Fruit fly (Drosophila melanogaster) whole organism, embryonic: ENCODE measurements around the gene CG33203.

Experiments
- Aef1 ChIP-seq: fragments of 200-800 bp; sonication (Bioruptor generic); IDR thresholded peaks from 3 replicates; pipeline ENCODE4 v1.3.6; 2022; ENCODE audit warnings: missing biosample characterization, missing genetic modification characterization
- CG10979 ChIP-seq: fragments of 200-800 bp; sonication (Bioruptor generic); optimal IDR thresholded peaks from 2 replicates; lab custom pipeline; 2018; ENCODE audit warnings: missing biosample characterization, mild to moderate bottlenecking, missing genetic modification characterization, moderate library complexity
- CG12104 ChIP-seq: fragments of 200-800 bp; sonication (Bioruptor generic); optimal IDR thresholded peaks from 3 replicates; lab custom pipeline; 2016; ENCODE audit warnings: missing biosample characterization, missing genetic modification characterization
- CG12155 ChIP-seq: fragments of 200-800 bp; sonication (Bioruptor generic); optimal IDR thresholded peaks from 3 replicates; lab custom pipeline; 2016; ENCODE audit warnings: missing biosample characterization, missing genetic modification characterization
- CG12236 ChIP-seq: fragments of 200-800 bp; sonication (Bioruptor generic); optimal IDR thresholded peaks from 2 replicates; lab custom pipeline; 2016; ENCODE audit warnings: missing biosample characterization, missing genetic modification characterization
- CG12299 ChIP-seq: fragments of 200-800 bp; sonication (Bioruptor generic); optimal IDR thresholded peaks from 2 replicates; lab custom pipeline; 2018; ENCODE audit warnings: missing biosample characterization, mild to moderate bottlenecking, missing genetic modification characterization
- CG14014 ChIP-seq: fragments of 200-800 bp; sonication (Bioruptor generic); IDR thresholded peaks from 2 replicates; pipeline ENCODE4 v1.3.6; 2022; ENCODE audit warnings: missing biosample characterization, missing genetic modification characterization
- CG1529 ChIP-seq: fragments of 200-800 bp; sonication (Bioruptor generic); optimal IDR thresholded peaks from 3 replicates; lab custom pipeline; 2018; ENCODE audit warnings: missing biosample characterization, missing genetic modification characterization
- CG17912 ChIP-seq: fragments of 200-800 bp; sonication (Bioruptor generic); optimal IDR thresholded peaks from 2 replicates; lab custom pipeline; 2018; ENCODE audit warnings: missing biosample characterization, mild to moderate bottlenecking, missing genetic modification characterization
- CG18476 ChIP-seq: fragments of 200-800 bp; sonication (Bioruptor generic); optimal IDR thresholded peaks from 2 replicates; lab custom pipeline; 2016; ENCODE audit warnings: missing biosample characterization, mild to moderate bottlenecking, missing genetic modification characterization
- CG18599 ChIP-seq: fragments of 200-800 bp; sonication (Bioruptor generic); optimal IDR thresholded peaks from 3 replicates; lab custom pipeline; 2017; ENCODE audit warnings: missing biosample characterization, missing genetic modification characterization, mild to moderate bottlenecking, moderate library complexity, missing genetic modification reagents
- CG2120 ChIP-seq: fragments of 200-800 bp; sonication (Bioruptor generic); optimal IDR thresholded peaks from 3 replicates; lab custom pipeline; 2016; ENCODE audit warnings: missing biosample characterization, missing genetic modification characterization
- CG4360 ChIP-seq: fragments of 200-800 bp; sonication (Bioruptor generic); IDR thresholded peaks from 2 replicates; pipeline ENCODE4 v1.3.6; 2022; ENCODE audit warnings: missing biosample characterization, missing genetic modification characterization
- CG4617 ChIP-seq: fragments of 200-800 bp; sonication (Bioruptor generic); optimal IDR thresholded peaks from 3 replicates; lab custom pipeline; 2016; ENCODE audit warnings: missing biosample characterization, missing genetic modification characterization, borderline replicate concordance
- CG6683 ChIP-seq: fragments of 200-800 bp; sonication (Bioruptor generic); optimal IDR thresholded peaks from 2 replicates; lab custom pipeline; 2017; ENCODE audit warnings: missing biosample characterization, mild to moderate bottlenecking, missing genetic modification characterization, missing genetic modification reagents
- CG6765 ChIP-seq: fragments of 200-800 bp; sonication (Bioruptor generic); optimal IDR thresholded peaks from 3 replicates; lab custom pipeline; 2017; ENCODE audit warnings: missing biosample characterization, mild to moderate bottlenecking, missing genetic modification characterization
- CG7745 ChIP-seq: fragments of 200-800 bp; sonication (Bioruptor generic); optimal IDR thresholded peaks from 2 replicates; lab custom pipeline; 2018; ENCODE audit warnings: missing biosample characterization, mild to moderate bottlenecking, missing genetic modification characterization, moderate library complexity
- CG9609 ChIP-seq: fragments of 200-800 bp; sonication (Bioruptor generic); optimal IDR thresholded peaks from 3 replicates; lab custom pipeline; 2016; ENCODE audit warnings: missing biosample characterization, missing genetic modification characterization
- Fer1 ChIP-seq: fragments of 200-800 bp; sonication (Bioruptor generic); optimal IDR thresholded peaks from 2 replicates; lab custom pipeline; 2017; ENCODE audit warnings: missing biosample characterization, mild to moderate bottlenecking, missing genetic modification characterization
- HmgD ChIP-seq: fragments of 200-800 bp; sonication (Bioruptor generic); optimal IDR thresholded peaks from 3 replicates; lab custom pipeline; 2016; ENCODE audit warnings: missing biosample characterization, missing genetic modification characterization
- HmgZ ChIP-seq: fragments of 200-800 bp; sonication (Bioruptor generic); optimal IDR thresholded peaks from 2 replicates; lab custom pipeline; 2018; ENCODE audit warnings: missing biosample characterization, mild to moderate bottlenecking, missing genetic modification characterization
- Mad ChIP-seq: fragments of 200-800 bp; sonication (Bioruptor generic); optimal IDR thresholded peaks from 2 replicates; lab custom pipeline; 2016; ENCODE audit warnings: missing biosample characterization, missing genetic modification characterization
- abd-A ChIP-seq: fragments of 200-800 bp; sonication (Bioruptor generic); optimal IDR thresholded peaks from 3 replicates; lab custom pipeline; 2019; ENCODE audit warnings: missing biosample characterization, mild to moderate bottlenecking, missing genetic modification characterization, moderate library complexity
- al ChIP-seq: fragments of 200-800 bp; sonication (Bioruptor generic); IDR thresholded peaks from 2 replicates; pipeline ENCODE4 v1.3.6; 2022; ENCODE audit warnings: missing biosample characterization, missing genetic modification characterization
- aop ChIP-seq: fragments of 200-800 bp; sonication (Bioruptor generic); IDR thresholded peaks from 2 replicates; pipeline ENCODE4 v1.3.6; 2022; ENCODE audit warnings: missing biosample characterization, missing genetic modification characterization
- ase ChIP-seq: fragments of 200-800 bp; sonication (Bioruptor generic); IDR thresholded peaks from 3 replicates; pipeline ENCODE4 v1.3.6; 2022; ENCODE audit warnings: missing biosample characterization, missing genetic modification characterization
- da ChIP-seq: fragments of 200-800 bp; sonication (Bioruptor generic); optimal IDR thresholded peaks from 2 replicates; lab custom pipeline; 2016; ENCODE audit warnings: missing biosample characterization, missing genetic modification characterization
- dan ChIP-seq: fragments of 200-800 bp; sonication (Bioruptor generic); IDR thresholded peaks from 2 replicates; pipeline ENCODE4 v1.3.6; 2022; ENCODE audit warnings: missing biosample characterization, missing genetic modification characterization
- eve ChIP-seq, 2 experiments: fragments of >200 bp; optimal IDR thresholded peaks; 2 replicates each; lab custom pipeline; 2017; ENCODE audit warnings: missing biosample characterization in 2 of 2, missing genetic modification characterization in 2 of 2
- fd102C ChIP-seq: fragments of 200-800 bp; sonication (Bioruptor generic); optimal IDR thresholded peaks from 2 replicates; lab custom pipeline; 2018; ENCODE audit warnings: missing biosample characterization, mild to moderate bottlenecking, missing genetic modification characterization, moderate library complexity
- fd64A ChIP-seq: fragments of 200-800 bp; sonication (Bioruptor generic); optimal IDR thresholded peaks from 3 replicates; lab custom pipeline; 2018; ENCODE audit warnings: missing biosample characterization, mild to moderate bottlenecking, missing genetic modification characterization
- fu2 ChIP-seq: fragments of 200-800 bp; sonication (Bioruptor generic); optimal IDR thresholded peaks from 2 replicates; lab custom pipeline; 2016; ENCODE audit warnings: missing biosample characterization, missing genetic modification characterization
- gsb ChIP-seq: fragments of 200-800 bp; sonication (Bioruptor generic); IDR thresholded peaks from 2 replicates; pipeline ENCODE4 v1.3.6; 2022; ENCODE audit warnings: missing biosample characterization, missing genetic modification characterization
- gsb-n ChIP-seq: fragments of 200-800 bp; sonication (Bioruptor generic); optimal IDR thresholded peaks from 3 replicates; lab custom pipeline; 2018; ENCODE audit warnings: missing biosample characterization, mild to moderate bottlenecking, missing genetic modification characterization
- h ChIP-seq: fragments of >200 bp; optimal IDR thresholded peaks from 2 replicates; lab custom pipeline; 2017
- lmd ChIP-seq: fragments of 200-800 bp; sonication (Bioruptor generic); IDR thresholded peaks from 2 replicates; pipeline ENCODE4 v1.3.6; 2022; ENCODE audit warnings: missing biosample characterization, missing genetic modification characterization
- lola ChIP-seq, 3 experiments: fragments of >200 bp in 2 of 3; fragments of 200-800 bp in 1 of 3; sonication (Bioruptor generic) in 1 of 3; optimal IDR thresholded peaks; 2 replicates each; lab custom pipeline; 2017 to 2019; ENCODE audit warnings: missing biosample characterization in 3 of 3, missing genetic modification characterization in 3 of 3, mild to moderate bottlenecking in 1 of 3, moderate library complexity in 1 of 3
- mirr ChIP-seq: fragments of 200-800 bp; sonication (Bioruptor generic); optimal IDR thresholded peaks from 3 replicates; lab custom pipeline; 2018; ENCODE audit warnings: missing biosample characterization, mild to moderate bottlenecking, missing genetic modification characterization
- nau ChIP-seq: fragments of 200-800 bp; sonication (Bioruptor generic); optimal IDR thresholded peaks from 3 replicates; lab custom pipeline; 2017; ENCODE audit warnings: missing biosample characterization, mild to moderate bottlenecking, missing genetic modification characterization, missing genetic modification reagents
- otp ChIP-seq: fragments of 200-800 bp; sonication (Bioruptor generic); IDR thresholded peaks from 3 replicates; pipeline ENCODE4, ENCODE4 v1.3.6; 2022; ENCODE audit warnings: missing biosample characterization, missing genetic modification characterization
- p53 ChIP-seq: fragments of 200-800 bp; sonication (Bioruptor generic); optimal IDR thresholded peaks from 2 replicates; lab custom pipeline; 2016; ENCODE audit warnings: missing biosample characterization, missing genetic modification characterization
- pb ChIP-seq: fragments of 200-800 bp; sonication (Bioruptor generic); optimal IDR thresholded peaks from 3 replicates; lab custom pipeline; 2016; ENCODE audit warnings: missing biosample characterization, missing genetic modification characterization
- rib ChIP-seq: fragments of 200-800 bp; sonication (Bioruptor generic); IDR thresholded peaks from 2 replicates; pipeline ENCODE4 v1.3.6; 2022; ENCODE audit warnings: missing biosample characterization, missing genetic modification characterization
- sc ChIP-seq, 3 experiments: fragments of >200 bp in 2 of 3; fragments of 200-800 bp in 1 of 3; sonication (Bioruptor generic) in 1 of 3; optimal IDR thresholded peaks; 2 replicates in 2 of 3; 3 replicates in 1 of 3; lab custom pipeline; 2017; ENCODE audit warnings: mild to moderate bottlenecking in 1 of 3, missing biosample characterization in 1 of 3, missing genetic modification characterization in 1 of 3, missing genetic modification reagents in 1 of 3
- sens ChIP-seq: fragments of 200-800 bp; sonication (Bioruptor generic); peaks from one replicate; lab custom pipeline; 2016; ENCODE audit warnings: missing biosample characterization, missing genetic modification characterization
- sima ChIP-seq: fragments of 200-800 bp; sonication (Bioruptor generic); optimal IDR thresholded peaks from 2 replicates; lab custom pipeline; 2016; ENCODE audit warnings: missing biosample characterization, missing genetic modification characterization
- tll ChIP-seq, 2 experiments: fragments of 200-800 bp in 1 of 2; fragments of >200 bp in 1 of 2; sonication (Bioruptor generic) in 1 of 2; optimal IDR thresholded peaks; 2 replicates each; lab custom pipeline; 2017 to 2019; ENCODE audit warnings: missing biosample characterization in 2 of 2, missing genetic modification characterization in 2 of 2, mild to moderate bottlenecking in 1 of 2, moderate library complexity in 1 of 2
- unc-4 ChIP-seq: fragments of 200-800 bp; sonication (Bioruptor generic); IDR thresholded peaks from 2 replicates; pipeline ENCODE4 v1.3.6; 2022; ENCODE audit warnings: missing biosample characterization, missing genetic modification characterization; ENCODE audit not compliant: partially characterized antibody
- usp ChIP-seq: fragments of >200 bp; optimal IDR thresholded peaks from 2 replicates; lab custom pipeline; 2017; ENCODE audit warnings: missing biosample characterization, missing genetic modification characterization
- zen2 ChIP-seq: fragments of 200-800 bp; sonication (Bioruptor generic); IDR thresholded peaks from 3 replicates; pipeline ENCODE4 v1.3.6; 2022; ENCODE audit warnings: missing biosample characterization, missing genetic modification characterization; ENCODE audit not compliant: partially characterized antibody
- zf30C ChIP-seq: fragments of 200-800 bp; sonication (Bioruptor generic); optimal IDR thresholded peaks from 3 replicates; lab custom pipeline; 2018; ENCODE audit warnings: missing biosample characterization, mild to moderate bottlenecking, missing genetic modification characterization

The CG33203 gene

DNA sequence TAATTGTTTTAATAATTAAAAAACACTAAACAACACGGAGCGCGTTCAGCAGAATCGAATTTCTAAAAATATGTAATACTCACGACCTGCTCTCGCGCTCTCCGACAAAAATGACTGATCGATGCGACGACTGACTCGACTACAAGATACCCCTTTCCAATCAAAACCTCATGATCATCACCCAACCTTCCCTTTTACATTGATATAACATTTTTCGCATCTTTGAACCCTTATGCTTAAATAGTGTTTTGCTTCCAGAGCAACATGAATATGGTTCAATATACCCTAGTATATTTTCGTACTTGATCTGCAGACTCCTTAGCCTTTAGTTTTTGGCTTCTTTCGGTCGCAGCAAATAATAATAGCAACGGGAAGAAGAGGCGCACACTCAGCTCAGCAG is 24.2 kb upstream of the CG33203 start (continued):
- TF ChIP-seq otp (GFP tag; lab: Robert Waterston, UW) = peak; percentile 72; the same call in 1 of the 3 replicates
- TF ChIP-seq CG4360 (GFP tag; lab: Robert Waterston, UW) = peak; percentile 24; the same call in 1 of the 2 replicates
- TF ChIP-seq CG6683 = no peak
- peak; percentile 73 for TF ChIP-seq CG14014 (GFP tag; lab: Robert Waterston, UW)
- TF ChIP-seq al (GFP tag; lab: Robert Waterston, UW) = peak; percentile 65; the same call in 1 of the 2 replicates
- TF ChIP-seq abd-A (tag; lab: Kevin White, UChicago) = no peak
- TF ChIP-seq zf30C (GFP tag; lab: Kevin White, UChicago) = no peak
- peak; percentile 33 for TF ChIP-seq CG4617
- TF ChIP-seq CG12104 (GFP tag; lab: Kevin White, UChicago) = no peak
- TF ChIP-seq sens (GFP tag; lab: Kevin White, UChicago) = peak; percentile 97
- peak; percentile 38 for TF ChIP-seq nau (GFP tag; lab: Kevin White, UChicago)
- TF ChIP-seq gsb = peak; percentile 62; the same call in 1 of the 2 replicates
- TF ChIP-seq CG9609 (GFP tag; lab: Kevin White, UChicago) = peak; percentile 61
- TF ChIP-seq gsb-n (tag; lab: Kevin White, UChicago) = no peak
- TF ChIP-seq CG18599 (GFP tag; lab: Kevin White, UChicago) = peak; percentile 40
- TF ChIP-seq CG10979 = peak; percentile 68
- TF ChIP-seq CG6765 (GFP tag; lab: Kevin White, UChicago) = peak; percentile 5
- TF ChIP-seq CG12236 (GFP tag; lab: Kevin White, UChicago) = peak; percentile 56
- TF ChIP-seq lmd (GFP tag; lab: Robert Waterston, UW) = peak; percentile 87
- TF ChIP-seq usp = no peak
- no peak for TF ChIP-seq tll (GFP tag; optimal IDR thresholded peaks at IDR 0.05; lab: Kevin White, UChicago)
- TF ChIP-seq rib (GFP tag; lab: Robert Waterston, UW) = peak; percentile 47; the same call in 1 of the 2 replicates
- TF ChIP-seq fd102C = no peak
- TF ChIP-seq pb (GFP tag; lab: Kevin White, UChicago) = peak; percentile 81
- TF ChIP-seq h (lab: Kevin White, UChicago) = no peak
- no peak for TF ChIP-seq aop (GFP tag; lab: Robert Waterston, UW)
- TF ChIP-seq sc (optimal IDR thresholded peaks at IDR 0.05; lab: Kevin White, UChicago) = no peak
- no peak for TF ChIP-seq sc (GFP tag; optimal IDR thresholded peaks at IDR 0.05; lab: Kevin White, UChicago)
- TF ChIP-seq mirr = no peak
- no peak for TF ChIP-seq CG17912 (GFP tag; lab: Kevin White, UChicago)
- TF ChIP-seq CG12299 (tag; lab: Kevin White, UChicago) = no peak
- no peak for TF ChIP-seq CG7745
- peak; percentile 24 for TF ChIP-seq CG18476 (GFP tag; lab: Kevin White, UChicago)
- no peak for TF ChIP-seq sima (GFP tag; lab: Kevin White, UChicago)
- no peak for TF ChIP-seq da
- TF ChIP-seq Fer1 (GFP tag; lab: Kevin White, UChicago) = no peak
- peak; percentile 83 for TF ChIP-seq Aef1 (GFP tag; lab: Robert Waterston, UW)
- peak; percentile 48 for TF ChIP-seq Mad (GFP tag; lab: Kevin White, UChicago)
- no peak for TF ChIP-seq zen2 (GFP tag; lab: Robert Waterston, UW)
- TF ChIP-seq unc-4 (GFP tag; lab: Robert Waterston, UW) = no peak
- TF ChIP-seq HmgZ = peak; percentile 8
- TF ChIP-seq ase (GFP tag; lab: Robert Waterston, UW) = peak; percentile 73; the same call in 2 of the 3 replicates
- peak; percentile 64 for TF ChIP-seq CG12155
- no peak for TF ChIP-seq p53 (GFP tag; lab: Kevin White, UChicago)
- TF ChIP-seq CG1529 (GFP tag; lab: Kevin White, UChicago) = peak; percentile 45
- TF ChIP-seq fd64A (GFP tag; lab: Kevin White, UChicago) = peak; percentile 31
- peak; percentile 77 for TF ChIP-seq CG2120
- TF ChIP-seq eve (GFP tag; optimal IDR thresholded peaks at IDR 0.05; lab: Kevin White, UChicago) = no peak
- TF ChIP-seq fu2 = peak; percentile 56
- TF ChIP-seq dan = no peak
- TF ChIP-seq lola (GFP tag; optimal IDR thresholded peaks at IDR 0.05; lab: Kevin White, UChicago) = no peak
- TF ChIP-seq HmgD (GFP tag; lab: Kevin White, UChicago) = no peak
